Worm (Caenorhabditis elegans) whole organism, midembryonic: Measurements from ENCODE around the gene F19C7.3.

Source experiments
- flt-1 ChIP-seq: fragments of 200-800 bp; sonication (Bioruptor generic); IDR thresholded peaks from 2 replicates; pipeline ENCODE4 v1.3.6; 2022; ENCODE audit warnings: missing genetic modification characterization, missing compliant biosample characterization
- tab-1 ChIP-seq: fragments of 200-800 bp; sonication (Bioruptor generic); IDR thresholded peaks from 2 replicates; pipeline ENCODE4 v1.3.6; 2022; ENCODE audit warnings: missing genetic modification characterization, missing compliant biosample characterization

DNA sequence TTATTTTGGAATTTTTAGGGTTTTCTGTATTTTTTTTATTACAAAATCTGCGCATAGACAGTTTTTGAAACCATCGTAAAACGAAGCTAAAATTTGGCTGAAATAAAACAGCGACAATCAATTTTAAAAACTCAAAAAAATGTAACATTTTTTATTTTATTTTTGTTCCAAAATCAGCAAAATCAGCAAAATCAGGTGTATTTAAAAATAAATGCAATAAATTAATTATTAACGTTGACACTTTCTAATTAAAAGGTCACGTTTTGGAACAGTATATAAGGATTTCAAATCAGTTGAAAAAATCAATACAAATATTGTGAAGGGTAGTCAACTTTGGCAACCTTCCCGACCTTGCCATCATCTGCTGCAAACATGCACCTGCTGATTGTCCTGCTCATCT, 36.5 kb downstream of the F19C7.3 start, which contains the start of gene R105.1:
- TF ChIP-seq tab-1 (GFP tag; lab: Robert Waterston, UW) (no peak), flt-1 (GFP tag; lab: Robert Waterston, UW) (no peak)
